Worm (Caenorhabditis elegans): ENCODE data around the gene fbxa-82.

DNA sequence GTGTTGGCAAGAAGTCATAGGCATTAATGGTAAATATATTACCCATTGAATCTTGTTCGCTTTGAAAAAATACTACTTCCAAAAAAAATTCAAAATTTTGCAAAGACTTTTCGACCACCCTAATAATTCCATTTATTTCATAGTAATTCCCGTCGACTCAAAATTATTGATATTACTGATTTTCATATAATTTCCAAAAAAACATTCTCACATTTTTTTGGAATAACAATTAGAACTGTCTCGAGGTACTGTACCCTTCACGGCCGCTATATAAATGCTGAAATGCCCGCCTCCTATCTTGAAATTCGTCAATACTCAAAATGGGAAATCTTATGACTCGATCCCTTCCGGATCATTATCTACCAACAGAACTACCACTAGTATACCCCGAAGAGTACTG lies 28.8 kb downstream of the fbxa-82 start, which contains the start of gene F14H8.4:
- TF ChIP-seq ztf-11 (tag; optimal IDR thresholded peaks at IDR 0.05) (no peak), nhr-12 (tag; optimal IDR thresholded peaks at IDR 0.05) (no peak), snpc-4 (tag; optimal IDR thresholded peaks at IDR 0.05) (no peak), blmp-1 (tag; optimal IDR thresholded peaks at IDR 0.05) (no peak), nhr-2 (tag; optimal IDR thresholded peaks at IDR 0.05) (no peak), mep-1 (tag; optimal IDR thresholded peaks at IDR 0.05) (no peak), pha-4 (tag; optimal IDR thresholded peaks at IDR 0.05) (no peak), nhr-76 (tag; optimal IDR thresholded peaks at IDR 0.05) (no peak), M03D4.4 (tag; optimal IDR thresholded peaks at IDR 0.05) (no peak), flh-1 (GFP tag; optimal IDR thresholded peaks at IDR 0.05) (no peak), lin-13 (tag; optimal IDR thresholded peaks at IDR 0.05) (no peak), ham-2 (GFP tag; optimal IDR thresholded peaks at IDR 0.05) (no peak), mls-2 (tag; optimal IDR thresholded peaks at IDR 0.05) (no peak), unc-39 (tag; optimal IDR thresholded peaks at IDR 0.05) (no peak)

All from whole organism, mixed stage, embryonic.